Fruit fly (Drosophila melanogaster) whole organism, pupa: ENCODE data around the gene Phyhd1.

Experiments
- CG10348 ChIP-seq: fragments of 200-800 bp; sonication (Bioruptor generic); IDR thresholded peaks from 2 replicates; pipeline ENCODE4 v1.3.6; 2022; ENCODE audit warnings: missing biosample characterization, missing genetic modification characterization
- CG12605 ChIP-seq: fragments of 200-800 bp; sonication (Bioruptor generic); IDR thresholded peaks from 2 replicates; pipeline ENCODE4 v1.3.6; 2022; ENCODE audit warnings: missing biosample characterization, missing genetic modification characterization
- CG13204 ChIP-seq: fragments of 200-800 bp; sonication (Bioruptor generic); optimal IDR thresholded peaks from 2 replicates; lab custom pipeline; 2018; ENCODE audit warnings: missing biosample characterization, mild to moderate bottlenecking, missing genetic modification characterization, moderate library complexity
- CG14655 ChIP-seq: fragments of 200-800 bp; sonication (Bioruptor generic); optimal IDR thresholded peaks from 3 replicates; lab custom pipeline; 2017; ENCODE audit warnings: mild to moderate bottlenecking, missing biosample characterization, missing genetic modification reagents, missing genetic modification characterization
- CG15710 ChIP-seq: fragments of 200-800 bp; sonication (Bioruptor generic); optimal IDR thresholded peaks from 2 replicates; lab custom pipeline; 2018; ENCODE audit warnings: missing biosample characterization, mild to moderate bottlenecking, missing genetic modification characterization, moderate library complexity
- CG17806 ChIP-seq: fragments of 200-800 bp; sonication (Bioruptor generic); optimal IDR thresholded peaks from 2 replicates; lab custom pipeline; 2018; ENCODE audit warnings: missing biosample characterization, mild to moderate bottlenecking, missing genetic modification characterization, moderate library complexity
- CG32121 ChIP-seq: fragments of 200-800 bp; sonication (Bioruptor generic); IDR thresholded peaks from 2 replicates; pipeline ENCODE4 v1.3.6; 2022; ENCODE audit warnings: missing biosample characterization, missing genetic modification characterization
- CG34367 ChIP-seq: fragments of 200-800 bp; sonication (Bioruptor generic); optimal IDR thresholded peaks from 2 replicates; lab custom pipeline; 2018; ENCODE audit warnings: missing biosample characterization, mild to moderate bottlenecking, missing genetic modification characterization
- CG4496 ChIP-seq: fragments of 200-800 bp; sonication (Bioruptor generic); IDR thresholded peaks from 3 replicates; pipeline ENCODE4 v1.3.6; 2022; ENCODE audit warnings: missing biosample characterization, missing genetic modification characterization
- CG8159 ChIP-seq: fragments of 200-800 bp; sonication (Bioruptor generic); optimal IDR thresholded peaks from 3 replicates; lab custom pipeline; 2018; ENCODE audit warnings: missing biosample characterization, mild to moderate bottlenecking, missing genetic modification characterization, moderate library complexity
- CG8301 ChIP-seq: fragments of 200-800 bp; sonication (Bioruptor generic); optimal IDR thresholded peaks from 2 replicates; lab custom pipeline; 2018; ENCODE audit warnings: missing biosample characterization, mild to moderate bottlenecking, missing genetic modification characterization
- CG9948 ChIP-seq: fragments of 200-800 bp; sonication (Bioruptor generic); optimal IDR thresholded peaks from 2 replicates; lab custom pipeline; 2018; ENCODE audit warnings: missing biosample characterization, mild to moderate bottlenecking, missing genetic modification characterization, moderate library complexity
- D1 ChIP-seq: fragments of 200-800 bp; sonication (Bioruptor generic); optimal IDR thresholded peaks from 2 replicates; lab custom pipeline; 2018; ENCODE audit warnings: missing biosample characterization, mild to moderate bottlenecking, missing genetic modification characterization, moderate library complexity
- EcR ChIP-seq: fragments of 200-800 bp; sonication (Bioruptor generic); optimal IDR thresholded peaks from 3 replicates; lab custom pipeline; 2019; ENCODE audit warnings: missing biosample characterization, missing genetic modification characterization, mild to moderate bottlenecking, moderate library complexity, missing genetic modification reagents
- Ets98B ChIP-seq: fragments of 200-800 bp; sonication (Bioruptor generic); IDR thresholded peaks from 2 replicates; pipeline ENCODE4 v1.3.6; 2022; ENCODE audit warnings: missing biosample characterization, missing genetic modification characterization
- Pif1A ChIP-seq: fragments of 200-800 bp; sonication (Bioruptor generic); optimal IDR thresholded peaks from 3 replicates; lab custom pipeline; 2016; ENCODE audit warnings: missing biosample characterization, missing genetic modification characterization
- Pif1B ChIP-seq: fragments of 200-800 bp; sonication (Bioruptor generic); optimal IDR thresholded peaks from 3 replicates; lab custom pipeline; 2016; ENCODE audit warnings: missing biosample characterization, missing genetic modification characterization
- Snoo ChIP-seq: fragments of 200-800 bp; sonication (Bioruptor generic); optimal IDR thresholded peaks from 3 replicates; lab custom pipeline; 2017; ENCODE audit warnings: missing biosample characterization, mild to moderate bottlenecking, missing genetic modification characterization, inconsistent platforms
- fd96Ca ChIP-seq: fragments of 200-800 bp; sonication (Bioruptor generic); IDR thresholded peaks from 3 replicates; pipeline ENCODE4 v1.3.6; 2022; ENCODE audit warnings: missing biosample characterization, missing genetic modification characterization
- gl ChIP-seq: fragments of 200-800 bp; sonication (Bioruptor generic); optimal IDR thresholded peaks from 2 replicates; lab custom pipeline; 2018; ENCODE audit warnings: missing biosample characterization, mild to moderate bottlenecking, missing genetic modification characterization
- rn ChIP-seq: fragments of 200-800 bp; sonication (Bioruptor generic); IDR thresholded peaks from 2 replicates; pipeline ENCODE4 v1.3.6; 2022; ENCODE audit warnings: missing biosample characterization, missing genetic modification characterization

Phyhd1 gene

DNA sequence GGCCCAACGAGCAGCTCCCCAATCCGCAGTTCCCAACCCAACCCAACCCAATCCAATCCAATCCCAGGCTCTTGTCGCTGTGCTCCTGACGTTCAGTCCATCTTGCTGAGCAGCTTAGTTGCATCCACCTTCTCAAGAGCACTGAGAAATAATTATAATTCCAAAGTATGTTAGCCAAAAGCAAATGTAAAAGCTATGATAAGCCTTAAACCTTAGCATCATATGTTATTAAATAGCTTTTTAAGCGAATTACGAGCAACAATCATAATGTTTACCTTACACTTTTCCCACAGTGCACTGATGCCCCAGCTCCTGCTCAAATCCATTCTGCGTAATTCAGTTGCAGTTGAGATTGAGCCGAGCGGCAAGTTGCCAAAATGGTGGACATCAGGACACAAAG is 10.8 kb downstream of the Phyhd1 start:
- TF ChIP-seq gl (tag; lab: Kevin White, UChicago): no peak
- TF ChIP-seq rn (GFP tag; lab: Robert Waterston, UW): no peak
- no peak for TF ChIP-seq CG10348 (GFP tag; lab: Robert Waterston, UW)
- TF ChIP-seq CG15710 (tag; lab: Kevin White, UChicago): peak; percentile 3
- no peak for TF ChIP-seq CG32121 (GFP tag; lab: Robert Waterston, UW)
- peak; percentile 20 for TF ChIP-seq CG14655 (GFP tag; lab: Kevin White, UChicago)
- TF ChIP-seq CG9948 (tag; lab: Kevin White, UChicago): peak; percentile 5
- TF ChIP-seq Pif1A (GFP tag; lab: Kevin White, UChicago): no peak
- TF ChIP-seq CG17806: peak; percentile 37
- peak; percentile 5 for TF ChIP-seq CG8159

DNA sequence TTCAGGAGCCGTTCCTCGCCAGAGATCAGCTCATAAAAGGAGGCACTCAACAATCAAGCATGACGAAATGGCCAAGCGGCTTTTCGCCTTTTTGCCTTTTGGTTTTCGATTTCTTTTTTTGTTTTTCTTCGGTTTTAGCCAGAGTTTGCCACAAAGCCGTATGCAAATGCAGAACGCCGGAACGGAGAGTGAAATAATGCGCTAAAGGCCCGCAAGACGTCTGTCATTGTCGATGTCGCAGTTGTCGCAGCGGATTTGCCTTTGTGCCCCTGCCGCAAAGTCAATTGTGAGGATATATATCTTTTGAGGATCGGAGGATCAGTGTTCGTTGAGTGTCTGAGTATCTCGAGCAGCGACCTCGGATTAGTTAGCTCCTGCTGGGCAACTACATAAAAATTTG is 12.8 kb downstream of the Phyhd1 start:
- TF ChIP-seq Pif1B (GFP tag; lab: Kevin White, UChicago): no peak
- TF ChIP-seq CG13204: no peak
- no peak for TF ChIP-seq Snoo (tag; lab: Kevin White, UChicago)
- TF ChIP-seq CG12605 (GFP tag; lab: Robert Waterston, UW): no peak
- no peak for TF ChIP-seq CG4496 (GFP tag; lab: Robert Waterston, UW)
- no peak for TF ChIP-seq CG8159

- TF ChIP-seq CG12605 (GFP tag; lab: Robert Waterston, UW) (peak; percentile 71), gl (tag; lab: Kevin White, UChicago) (peak; percentile 63), CG8159 (peak; percentile 39), CG10348 (GFP tag; lab: Robert Waterston, UW) (no peak), CG34367 (tag; lab: Kevin White, UChicago) (peak; percentile 61), Pif1B (GFP tag; lab: Kevin White, UChicago) (no peak), CG13204 (peak; percentile 59), CG15710 (tag; lab: Kevin White, UChicago) (peak; percentile 34), rn (GFP tag; lab: Robert Waterston, UW) (peak; percentile 69), EcR (GFP tag; lab: Kevin White, UChicago) (no peak), Snoo (tag; lab: Kevin White, UChicago) (no peak), fd96Ca (GFP tag; lab: Robert Waterston, UW) (peak; percentile 80), CG17806 (peak; percentile 8), Pif1A (GFP tag; lab: Kevin White, UChicago) (peak; percentile 60), CG8301 (tag; lab: Kevin White, UChicago) (peak; percentile 47), CG32121 (GFP tag; lab: Robert Waterston, UW) (peak; percentile 82), D1 (peak; percentile 53), CG9948 (tag; lab: Kevin White, UChicago) (no peak), Ets98B (GFP tag; lab: Robert Waterston, UW) (peak; percentile 79), CG4496 (GFP tag; lab: Robert Waterston, UW) (peak; percentile 83), CG14655 (GFP tag; lab: Kevin White, UChicago) (peak; percentile 61)
Measured at dm6 chr3R:10664942-10665341, 15.8 kb downstream of the Phyhd1 start.

DNA sequence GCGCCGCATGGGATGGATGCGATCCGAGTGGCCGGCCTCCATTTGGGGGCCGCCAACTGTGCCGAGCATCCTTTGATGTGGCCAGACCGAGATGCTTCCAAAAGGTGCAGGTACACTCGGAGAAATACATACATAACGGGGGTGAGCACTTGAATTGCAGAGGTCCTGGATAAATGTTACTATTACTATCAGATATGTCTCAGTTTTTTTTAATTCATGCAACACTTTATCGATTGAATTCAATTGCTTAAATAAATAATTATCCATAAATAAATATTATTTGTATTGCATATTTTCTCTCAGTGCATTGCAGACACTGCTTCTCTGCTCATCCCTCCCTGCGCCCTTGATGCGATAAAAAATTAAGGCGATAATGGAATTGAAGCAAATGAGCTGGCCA is 19.6 kb downstream of the Phyhd1 start:
- TF ChIP-seq CG14655 (GFP tag; lab: Kevin White, UChicago) (peak; percentile 38), Snoo (tag; lab: Kevin White, UChicago) (peak; percentile 53), CG15710 (tag; lab: Kevin White, UChicago) (peak; percentile 74), D1 (no peak), Ets98B (GFP tag; lab: Robert Waterston, UW) (no peak), fd96Ca (GFP tag; lab: Robert Waterston, UW) (no peak), gl (tag; lab: Kevin White, UChicago) (peak; percentile 43), CG12605 (GFP tag; lab: Robert Waterston, UW) (peak; percentile 10; the same call in 1 of the 2 replicates), CG4496 (GFP tag; lab: Robert Waterston, UW) (peak; percentile 51; the same call in 1 of the 3 replicates), CG9948 (tag; lab: Kevin White, UChicago) (peak; percentile 75), rn (GFP tag; lab: Robert Waterston, UW) (0 out of 2 replicates have a peak, but pooled peaks have one; percentile 6), CG34367 (tag; lab: Kevin White, UChicago) (peak; percentile 72), Pif1A (GFP tag; lab: Kevin White, UChicago) (peak; percentile 48), CG32121 (GFP tag; lab: Robert Waterston, UW) (no peak), EcR (GFP tag; lab: Kevin White, UChicago) (no peak), CG13204 (no peak), Pif1B (GFP tag; lab: Kevin White, UChicago) (peak; percentile 57), CG10348 (GFP tag; lab: Robert Waterston, UW) (no peak), CG17806 (peak; percentile 76), CG8159 (peak; percentile 87), CG8301 (tag; lab: Kevin White, UChicago) (peak; percentile 11)

dm6 chr3R:10659563-10659962 is 21.2 kb downstream of the Phyhd1 start:
- no peak for TF ChIP-seq CG12605 (GFP tag; lab: Robert Waterston, UW)
- TF ChIP-seq fd96Ca (GFP tag; lab: Robert Waterston, UW): no peak
- no peak for TF ChIP-seq Pif1B (GFP tag; lab: Kevin White, UChicago)
- no peak for TF ChIP-seq Ets98B (GFP tag; lab: Robert Waterston, UW)
- no peak for TF ChIP-seq CG17806
- no peak for TF ChIP-seq EcR (GFP tag; lab: Kevin White, UChicago)
- no peak for TF ChIP-seq CG10348 (GFP tag; lab: Robert Waterston, UW)
- TF ChIP-seq CG34367 (tag; lab: Kevin White, UChicago): no peak
- no peak for TF ChIP-seq CG15710 (tag; lab: Kevin White, UChicago)
- no peak for TF ChIP-seq CG13204
- TF ChIP-seq Snoo (tag; lab: Kevin White, UChicago): no peak
- TF ChIP-seq rn (GFP tag; lab: Robert Waterston, UW): no peak
- no peak for TF ChIP-seq CG4496 (GFP tag; lab: Robert Waterston, UW)
- TF ChIP-seq CG14655 (GFP tag; lab: Kevin White, UChicago): no peak
- TF ChIP-seq gl (tag; lab: Kevin White, UChicago): no peak
- no peak for TF ChIP-seq CG8159
- no peak for TF ChIP-seq Pif1A (GFP tag; lab: Kevin White, UChicago)
